Worm (Caenorhabditis elegans) whole organism, mixed stage, embryonic: Measurements from ENCODE around the gene crn-5.

ENCODE experiments used
- flh-1 ChIP-seq: fragments of 200-800 bp; sonication (Bioruptor generic); optimal IDR thresholded peaks from 2 replicates; lab custom pipeline; 2018; ENCODE audit warnings: mild to moderate bottlenecking, missing genetic modification characterization, moderate library complexity, missing compliant biosample characterization
- nhr-28 ChIP-seq: fragments of 150-350 bp; optimal IDR thresholded peaks from 2 replicates; lab custom pipeline; 2014; ENCODE audit warnings: missing biosample characterization, missing genetic modification characterization
- snpc-4 ChIP-seq: fragments of 150-350 bp; optimal IDR thresholded peaks from 2 replicates; lab custom pipeline; 2014; ENCODE audit warnings: missing biosample characterization, missing genetic modification characterization
- sptf-1 ChIP-seq: sonication (generic microtip); optimal IDR thresholded peaks from 2 replicates; lab custom pipeline; 2017; ENCODE audit warnings: mild to moderate bottlenecking, missing genetic modification characterization, moderate library complexity, missing compliant biosample characterization
- unc-39 ChIP-seq: fragments of 150-350 bp; optimal IDR thresholded peaks from 2 replicates; lab custom pipeline; 2014; ENCODE audit warnings: missing biosample characterization, missing genetic modification characterization
- unc-62 ChIP-seq: fragments of 150-350 bp; optimal IDR thresholded peaks from 2 replicates; lab custom pipeline; 2014; ENCODE audit warnings: missing biosample characterization, missing genetic modification reagents, missing genetic modification characterization

- TF ChIP-seq sptf-1 (tag; lab: Kevin White, UChicago) (no peak), flh-1 (GFP tag; lab: Kevin White, UChicago) (no peak), snpc-4 (tag; lab: Kevin White, UChicago) (no peak), unc-39 (tag; lab: Kevin White, UChicago) (no peak), nhr-28 (tag; lab: Kevin White, UChicago) (no peak), unc-62 (GFP tag; lab: Kevin White, UChicago) (no peak)
Observed at ce11 chrII:10627086-10627485, 34.5 kb downstream of the crn-5 start.
